Fruit fly (Drosophila melanogaster) whole organism, prepupa: ENCODE measurements around the gene CG33483.

Experiments
- CG10669 ChIP-seq: fragments of 200-800 bp; sonication (Bioruptor generic); optimal IDR thresholded peaks from 3 replicates; lab custom pipeline; 2018; ENCODE audit warnings: missing biosample characterization, mild to moderate bottlenecking, missing genetic modification characterization, moderate library complexity
- CG11762 ChIP-seq: fragments of 200-800 bp; sonication (Bioruptor generic); optimal IDR thresholded peaks from 3 replicates; lab custom pipeline; 2016; ENCODE audit warnings: missing biosample characterization, missing genetic modification characterization; ENCODE audit not compliant: insufficient read depth
- CG11902 ChIP-seq: fragments of 200-800 bp; sonication (Bioruptor generic); optimal IDR thresholded peaks from 3 replicates; lab custom pipeline; 2016; ENCODE audit warnings: missing biosample characterization, missing genetic modification characterization
- CG15336 ChIP-seq: fragments of 200-800 bp; sonication (Bioruptor generic); IDR thresholded peaks from 2 replicates; pipeline ENCODE4 v1.3.6; 2022; ENCODE audit warnings: missing biosample characterization, missing genetic modification characterization
- CG1621 ChIP-seq: fragments of 200-800 bp; sonication (Bioruptor generic); optimal IDR thresholded peaks from 3 replicates; lab custom pipeline; 2018; ENCODE audit warnings: missing biosample characterization, mild to moderate bottlenecking, missing genetic modification characterization
- CG16779 ChIP-seq: fragments of 200-800 bp; sonication (Bioruptor generic); optimal IDR thresholded peaks from 3 replicates; lab custom pipeline; 2017; ENCODE audit warnings: missing biosample characterization, mild to moderate bottlenecking, missing genetic modification characterization
- CG3032 ChIP-seq: fragments of 200-800 bp; optimal IDR thresholded peaks from 2 replicates; lab custom pipeline; 2019; ENCODE audit warnings: missing biosample characterization, mild to moderate bottlenecking, missing genetic modification characterization, moderate library complexity
- CG31627 ChIP-seq: fragments of 200-800 bp; sonication (Bioruptor generic); optimal IDR thresholded peaks from 3 replicates; lab custom pipeline; 2016; ENCODE audit warnings: missing biosample characterization, missing genetic modification characterization
- CG6163 ChIP-seq: fragments of 200-800 bp; sonication (Bioruptor generic); IDR thresholded peaks from 3 replicates; pipeline ENCODE4 v1.3.6; 2022; ENCODE audit warnings: missing biosample characterization, missing genetic modification characterization
- CG6276 ChIP-seq: fragments of 200-800 bp; sonication (Bioruptor generic); optimal IDR thresholded peaks from 2 replicates; lab custom pipeline; 2017; ENCODE audit warnings: missing biosample characterization, mild to moderate bottlenecking, missing genetic modification characterization
- CG6792 ChIP-seq: fragments of 200-800 bp; sonication (Bioruptor generic); optimal IDR thresholded peaks from 3 replicates; lab custom pipeline; 2016; ENCODE audit warnings: missing biosample characterization, missing genetic modification characterization
- CG6808 ChIP-seq: fragments of 200-800 bp; sonication (Bioruptor generic); optimal IDR thresholded peaks from 3 replicates; lab custom pipeline; 2017; ENCODE audit warnings: missing biosample characterization, missing genetic modification characterization, mild to moderate bottlenecking, moderate library complexity, missing genetic modification reagents
- CG8632 ChIP-seq: fragments of 200-800 bp; sonication (Bioruptor generic); optimal IDR thresholded peaks from 3 replicates; lab custom pipeline; 2016; ENCODE audit warnings: missing biosample characterization, missing genetic modification characterization
- Eip75B ChIP-seq: fragments of 200-800 bp; sonication (Bioruptor generic); optimal IDR thresholded peaks from 3 replicates; lab custom pipeline; 2016; ENCODE audit warnings: missing biosample characterization, missing genetic modification characterization
- Eip78C ChIP-seq: fragments of 200-800 bp; sonication (Bioruptor generic); peaks from one replicate; lab custom pipeline; 2016; ENCODE audit warnings: missing biosample characterization, missing genetic modification characterization
- Eip93F ChIP-seq: fragments of 200-800 bp; sonication (Bioruptor generic); optimal IDR thresholded peaks from 2 replicates; lab custom pipeline; 2016; ENCODE audit warnings: missing biosample characterization, mild to moderate bottlenecking, missing genetic modification characterization
- Ets96B ChIP-seq: fragments of 200-800 bp; optimal IDR thresholded peaks from 2 replicates; lab custom pipeline; 2019; ENCODE audit warnings: missing biosample characterization, mild to moderate bottlenecking, missing genetic modification characterization, moderate library complexity
- Hr38 ChIP-seq: sonication (Bioruptor generic); optimal IDR thresholded peaks from 2 replicates; lab custom pipeline; 2016; ENCODE audit warnings: missing biosample characterization, missing genetic modification characterization
- Hr4 ChIP-seq: fragments of 200-800 bp; sonication (Bioruptor generic); optimal IDR thresholded peaks from 3 replicates; lab custom pipeline; 2016; ENCODE audit warnings: missing biosample characterization, missing genetic modification characterization
- Met ChIP-seq: fragments of 200-800 bp; sonication (Bioruptor generic); optimal IDR thresholded peaks from 3 replicates; lab custom pipeline; 2016; ENCODE audit warnings: missing biosample characterization, missing genetic modification characterization
- Smox ChIP-seq: fragments of 200-800 bp; sonication (Bioruptor generic); optimal IDR thresholded peaks from 3 replicates; lab custom pipeline; 2016; ENCODE audit warnings: missing biosample characterization, missing genetic modification characterization
- Sox102F ChIP-seq: fragments of 200-800 bp; sonication (Bioruptor generic); optimal IDR thresholded peaks from 2 replicates; lab custom pipeline; 2016; ENCODE audit warnings: missing biosample characterization, mild to moderate bottlenecking, missing genetic modification characterization
- Sox14 ChIP-seq: fragments of 200-800 bp; sonication (Bioruptor generic); optimal IDR thresholded peaks from 3 replicates; lab custom pipeline; 2016; ENCODE audit warnings: missing biosample characterization, missing genetic modification characterization
- Sox15 ChIP-seq: fragments of 200-800 bp; sonication (Bioruptor generic); optimal IDR thresholded peaks from 3 replicates; lab custom pipeline; 2016; ENCODE audit warnings: missing biosample characterization, missing genetic modification characterization
- achi ChIP-seq: fragments of 200-800 bp; sonication (Bioruptor generic); optimal IDR thresholded peaks from 3 replicates; lab custom pipeline; 2016; ENCODE audit warnings: missing biosample characterization, missing genetic modification characterization
- acj6 ChIP-seq: fragments of 200-800 bp; sonication (Bioruptor generic); optimal IDR thresholded peaks from 3 replicates; lab custom pipeline; 2016; ENCODE audit warnings: missing biosample characterization, missing genetic modification characterization
- cyc ChIP-seq: fragments of 200-800 bp; sonication (Bioruptor generic); optimal IDR thresholded peaks from 3 replicates; lab custom pipeline; 2016; ENCODE audit warnings: missing biosample characterization, missing genetic modification characterization
- dac ChIP-seq: fragments of 200-800 bp; sonication (Bioruptor generic); optimal IDR thresholded peaks from 2 replicates; lab custom pipeline; 2017; ENCODE audit warnings: missing biosample characterization, mild to moderate bottlenecking, missing genetic modification characterization
- eg ChIP-seq: fragments of 200-800 bp; sonication (Bioruptor generic); IDR thresholded peaks from 3 replicates; pipeline ENCODE4 v1.3.6; 2022; ENCODE audit warnings: missing biosample characterization, missing genetic modification characterization
- fkh ChIP-seq: fragments of 200-800 bp; sonication (Bioruptor generic); optimal IDR thresholded peaks from 3 replicates; lab custom pipeline; 2017; ENCODE audit warnings: missing biosample characterization, mild to moderate bottlenecking, missing genetic modification characterization, moderate library complexity
- pdm3 ChIP-seq: fragments of 200-800 bp; sonication (Bioruptor generic); optimal IDR thresholded peaks from 3 replicates; lab custom pipeline; 2016; ENCODE audit warnings: missing biosample characterization, missing genetic modification characterization
- salr ChIP-seq, 2 experiments: fragments of 200-800 bp; sonication (Bioruptor generic); optimal IDR thresholded peaks; 3 replicates each; lab custom pipeline; 2016 to 2018; ENCODE audit warnings: missing biosample characterization in 2 of 2, missing genetic modification characterization in 2 of 2, mild to moderate bottlenecking in 1 of 2
- ss ChIP-seq, 2 experiments: fragments of 200-800 bp; sonication (Bioruptor generic); optimal IDR thresholded peaks; 2 replicates in 1 of 2; 3 replicates in 1 of 2; lab custom pipeline; 2017 to 2018; ENCODE audit warnings: mild to moderate bottlenecking in 2 of 2, missing biosample characterization in 2 of 2, missing genetic modification characterization in 2 of 2, moderate library complexity in 1 of 2
- svp ChIP-seq: fragments of 200-800 bp; sonication (Bioruptor generic); peaks from one replicate; lab custom pipeline; 2016; ENCODE audit warnings: missing biosample characterization, missing genetic modification characterization
- vri ChIP-seq: fragments of 200-800 bp; sonication (Bioruptor generic); optimal IDR thresholded peaks from 3 replicates; lab custom pipeline; 2016; ENCODE audit warnings: missing biosample characterization, mild to moderate bottlenecking, missing genetic modification characterization

Gene CG33483

DNA sequence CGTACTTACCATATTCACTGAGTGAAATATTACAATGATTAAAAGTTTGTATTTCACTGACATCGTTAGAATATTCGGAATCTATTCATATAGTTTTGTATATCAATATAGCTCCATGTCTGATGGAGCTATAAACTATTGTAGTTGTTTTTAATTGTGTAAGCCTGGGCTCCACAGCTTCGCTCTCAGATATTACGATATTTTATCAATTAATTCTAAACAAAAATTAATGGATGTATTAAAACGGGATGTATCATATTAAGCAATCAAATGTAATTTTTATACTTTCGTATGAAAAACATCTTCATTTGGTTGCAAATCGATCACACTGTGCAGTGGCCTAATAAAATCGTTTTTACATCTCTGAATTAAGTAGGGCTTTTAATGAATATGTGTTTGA is at the start of gene CG33483:
Gene CG33483, minus strand, starts transcription at position 101 of the 400 bp plus-strand sequence.
- TF ChIP-seq CG1621 (tag; lab: Kevin White, UChicago) (no peak), CG3032 (tag; lab: Kevin White, UChicago) (no peak), CG11762 (GFP tag; lab: Kevin White, UChicago) (no peak), svp (GFP tag; lab: Kevin White, UChicago) (no peak), Eip75B (GFP tag; lab: Kevin White, UChicago) (no peak), ss (GFP tag; optimal IDR thresholded peaks at IDR 0.05; lab: Kevin White, UChicago) (no peak), Sox15 (GFP tag; lab: Kevin White, UChicago) (no peak), cyc (GFP tag; lab: Kevin White, UChicago) (no peak), CG8632 (GFP tag; lab: Kevin White, UChicago) (no peak), Smox (GFP tag; lab: Kevin White, UChicago) (no peak)

DNA sequence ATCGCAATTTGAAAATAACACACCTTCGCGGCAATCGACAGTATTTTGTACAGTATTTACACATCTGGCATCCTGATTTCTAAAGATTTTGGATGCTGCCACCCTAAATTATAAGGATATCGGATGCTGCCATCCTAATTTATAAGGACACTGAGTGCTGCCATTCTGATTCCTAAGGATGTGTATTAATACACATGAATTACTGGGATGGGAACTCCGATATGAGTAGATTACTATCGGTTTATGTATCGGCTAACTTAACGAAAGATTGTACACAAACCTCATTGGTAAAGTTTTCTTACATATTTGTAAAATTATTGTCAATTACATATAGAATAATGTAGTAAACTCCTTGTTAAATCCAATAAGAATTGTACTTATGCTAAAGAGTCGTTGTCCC is 44.4 kb upstream of the CG33483 start:
- TF ChIP-seq Eip93F (GFP tag; lab: Kevin White, UChicago) = no peak
- no peak for TF ChIP-seq salr (GFP tag; optimal IDR thresholded peaks at IDR 0.05; lab: Kevin White, UChicago)
- TF ChIP-seq eg (GFP tag; lab: Robert Waterston, UW) = no peak
- TF ChIP-seq CG11902 (GFP tag; lab: Kevin White, UChicago) = no peak
- TF ChIP-seq CG15336 = no peak
- TF ChIP-seq CG31627 (GFP tag; lab: Kevin White, UChicago) = no peak
- no peak for TF ChIP-seq Met (GFP tag; lab: Kevin White, UChicago)
- no peak for TF ChIP-seq ss (GFP tag; optimal IDR thresholded peaks at IDR 0.05; lab: Kevin White, UChicago)
- TF ChIP-seq CG6792 (GFP tag; lab: Kevin White, UChicago) = no peak
- TF ChIP-seq vri (GFP tag; lab: Kevin White, UChicago) = no peak
- no peak for TF ChIP-seq Eip75B (GFP tag; lab: Kevin White, UChicago)
- TF ChIP-seq CG16779 (tag; lab: Kevin White, UChicago) = no peak
- no peak for TF ChIP-seq Hr4 (GFP tag; lab: Kevin White, UChicago)
- no peak for TF ChIP-seq Sox14 (GFP tag; lab: Kevin White, UChicago)
- TF ChIP-seq achi = no peak
- no peak for TF ChIP-seq CG8632 (GFP tag; lab: Kevin White, UChicago)
- no peak for TF ChIP-seq Eip78C (GFP tag; lab: Kevin White, UChicago)
- TF ChIP-seq CG6808 (GFP tag; lab: Kevin White, UChicago) = no peak
- TF ChIP-seq Sox102F = no peak

DNA sequence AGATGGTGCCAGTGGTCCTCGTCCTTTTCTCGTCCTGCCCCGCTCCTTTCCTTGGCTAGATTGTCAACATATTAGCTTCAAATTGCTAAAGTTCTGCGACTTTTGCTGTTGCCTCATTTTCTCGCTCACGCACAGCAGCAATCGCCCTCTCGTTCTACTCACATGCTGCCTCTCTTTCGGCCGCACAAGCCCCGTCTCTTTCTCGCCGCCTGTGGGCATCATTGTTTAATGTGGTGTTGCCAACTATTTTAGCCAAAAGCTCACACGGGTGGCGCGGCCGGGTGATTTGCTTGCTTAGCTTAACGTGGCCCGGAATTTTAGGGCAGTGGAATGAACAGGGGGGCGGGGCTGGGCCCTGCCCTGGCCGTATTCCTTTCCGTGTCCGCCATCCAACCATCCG is 38.3 kb upstream of the CG33483 start:
- TF ChIP-seq pdm3 (GFP tag; lab: Kevin White, UChicago) = no peak
- no peak for TF ChIP-seq CG31627 (GFP tag; lab: Kevin White, UChicago)
- TF ChIP-seq Ets96B (tag; lab: Kevin White, UChicago) = no peak
- TF ChIP-seq Eip75B (GFP tag; lab: Kevin White, UChicago) = no peak
- TF ChIP-seq svp (GFP tag; lab: Kevin White, UChicago) = no peak
- no peak for TF ChIP-seq CG6276 (GFP tag; lab: Kevin White, UChicago)
- no peak for TF ChIP-seq acj6 (GFP tag; lab: Kevin White, UChicago)
- TF ChIP-seq Sox14 (GFP tag; lab: Kevin White, UChicago) = no peak
- TF ChIP-seq Eip93F (GFP tag; lab: Kevin White, UChicago) = no peak
- no peak for TF ChIP-seq Hr38
- no peak for TF ChIP-seq salr (GFP tag; optimal IDR thresholded peaks at IDR 0.05; lab: Kevin White, UChicago)

DNA sequence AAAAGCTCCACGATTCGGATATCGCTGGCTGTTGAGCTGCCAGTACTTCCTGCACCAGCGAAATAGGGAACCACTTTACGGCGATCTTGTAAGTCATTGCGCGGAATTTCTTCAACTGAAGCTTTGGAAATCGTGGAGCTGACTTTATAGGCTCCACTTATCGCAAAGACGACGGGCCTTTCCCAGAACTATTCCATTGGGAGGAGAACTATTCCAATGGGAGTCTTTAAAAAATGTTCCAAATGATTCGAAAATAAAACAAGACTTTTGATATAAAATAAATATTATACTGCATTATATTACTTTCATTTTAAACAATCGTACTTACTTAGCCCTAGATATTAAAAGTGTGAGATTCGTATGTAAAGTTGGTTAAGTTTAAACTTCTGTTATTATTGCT is 35.0 kb upstream of the CG33483 start, which contains the start of gene CG15550:
Gene CG15550, minus strand, starts transcription at position 101 of the 400 bp plus-strand sequence.
- no peak for TF ChIP-seq CG10669 (GFP tag; lab: Kevin White, UChicago)
- no peak for TF ChIP-seq CG6163 (GFP tag; lab: Robert Waterston, UW)
- no peak for TF ChIP-seq salr (GFP tag; optimal IDR thresholded peaks at IDR 0.05; lab: Kevin White, UChicago)

DNA sequence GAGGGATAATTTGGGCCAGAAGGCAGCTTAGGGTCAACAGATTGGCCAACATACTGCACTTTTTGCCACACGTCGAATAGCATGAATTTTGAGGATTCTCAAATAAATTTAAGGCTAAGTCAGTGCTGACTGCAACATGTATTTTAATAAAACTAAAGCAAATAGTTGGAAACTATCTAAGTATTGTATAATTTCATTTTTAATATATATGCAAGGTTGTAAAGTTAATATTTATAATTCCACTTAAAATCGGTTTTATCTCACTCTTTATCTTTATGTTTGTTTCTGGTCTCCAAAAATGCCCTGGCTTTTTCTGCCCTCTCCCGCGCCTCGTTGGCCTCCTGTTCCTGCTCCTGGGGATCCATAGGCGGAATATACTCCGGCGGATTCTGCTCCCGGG is 34.4 kb upstream of the CG33483 start, which contains the start of gene CG15549:
Gene CG15549, minus strand, starts transcription at position 101 of the 400 bp plus-strand sequence.
- TF ChIP-seq fkh (GFP tag; lab: Kevin White, UChicago) = no peak
- no peak for TF ChIP-seq eg (GFP tag; lab: Robert Waterston, UW)
- no peak for TF ChIP-seq Sox14 (GFP tag; lab: Kevin White, UChicago)
- TF ChIP-seq CG6163 (GFP tag; lab: Robert Waterston, UW) = no peak
- no peak for TF ChIP-seq dac (GFP tag; lab: Kevin White, UChicago)
- no peak for TF ChIP-seq CG11902 (GFP tag; lab: Kevin White, UChicago)
- no peak for TF ChIP-seq CG1621 (tag; lab: Kevin White, UChicago)
- TF ChIP-seq CG31627 (GFP tag; lab: Kevin White, UChicago) = no peak
